Worm (Caenorhabditis elegans) whole organism, young adult: ENCODE results near the gene egl-20.

Source experiments
- B0035.1 ChIP-seq: sonication (generic microtip); optimal IDR thresholded peaks from 2 replicates; lab custom pipeline; 2016; ENCODE audit warnings: missing genetic modification characterization, mild to moderate bottlenecking, missing compliant biosample characterization, missing genotype, missing genetic modification reagents
- B0261.1 ChIP-seq: sonication (generic microtip); optimal IDR thresholded peaks from 2 replicates; lab custom pipeline; 2016; ENCODE audit warnings: mild to moderate bottlenecking, missing genetic modification characterization, moderate library complexity, missing compliant biosample characterization
- D2030.7 ChIP-seq: fragments of 200-800 bp; sonication (Bioruptor generic); IDR thresholded peaks from 2 replicates; pipeline ENCODE4 v1.3.6; 2022; ENCODE audit warnings: missing genetic modification reagents, missing genetic modification characterization, missing compliant biosample characterization
- F23B12.7 ChIP-seq: sonication (generic microtip); optimal IDR thresholded peaks from 2 replicates; lab custom pipeline; 2017; ENCODE audit warnings: missing genetic modification characterization, mild to moderate bottlenecking, missing compliant biosample characterization, antibody characterized with exemption, moderate library complexity; ENCODE audit not compliant: insufficient read depth
- F55B11.4 ChIP-seq: sonication (generic microtip); optimal IDR thresholded peaks from 2 replicates; lab custom pipeline; 2016; ENCODE audit warnings: missing compliant biosample characterization, missing genetic modification characterization, borderline replicate concordance; ENCODE audit not compliant: insufficient read depth
- T26A5.8 ChIP-seq: sonication (generic microtip); optimal IDR thresholded peaks from 2 replicates; lab custom pipeline; 2016; ENCODE audit warnings: missing genetic modification characterization, missing compliant biosample characterization
- Y67H2A.10 ChIP-seq: fragments of 200-800 bp; sonication (Bioruptor generic); conservative IDR thresholded peaks from 2 replicates; pipeline ENCODE4 v1.3.6; 2022; ENCODE audit warnings: missing genetic modification reagents, missing genetic modification characterization, missing compliant biosample characterization
- Y79H2A.3 ChIP-seq: fragments of 200-800 bp; sonication (Bioruptor generic); conservative IDR thresholded peaks from 2 replicates; pipeline ENCODE4 v1.3.6; 2022; ENCODE audit warnings: missing genetic modification reagents, missing genetic modification characterization, missing compliant biosample characterization
- ZK185.1 ChIP-seq: sonication (generic microtip); optimal IDR thresholded peaks from 2 replicates; lab custom pipeline; 2016; ENCODE audit warnings: mild to moderate bottlenecking, missing genetic modification characterization, missing compliant biosample characterization; ENCODE audit not compliant: poor library complexity, severe bottlenecking
- atf-7 ChIP-seq: sonication (generic microtip); optimal IDR thresholded peaks from 2 replicates; lab custom pipeline; 2017; ENCODE audit warnings: mild to moderate bottlenecking, missing genetic modification characterization, missing compliant biosample characterization
- attf-3 ChIP-seq: fragments of 200-800 bp; sonication (Bioruptor generic); conservative IDR thresholded peaks from 2 replicates; pipeline ENCODE4 v1.3.6; 2022; ENCODE audit warnings: missing genetic modification reagents, missing genetic modification characterization, missing compliant biosample characterization
- attf-5 ChIP-seq: fragments of 200-800 bp; sonication (Bioruptor generic); optimal IDR thresholded peaks from 2 replicates; lab custom pipeline; 2018; ENCODE audit warnings: mild to moderate bottlenecking, missing genetic modification characterization, missing compliant biosample characterization
- bed-1 ChIP-seq: fragments of 200-800 bp; sonication (Bioruptor generic); IDR thresholded peaks from 2 replicates; pipeline ENCODE4 v1.3.6; 2022; ENCODE audit warnings: missing genetic modification reagents, missing genetic modification characterization, missing compliant biosample characterization
- ccch-3 ChIP-seq: fragments of 200-800 bp; sonication (Bioruptor generic); optimal IDR thresholded peaks from 2 replicates; lab custom pipeline; 2018; ENCODE audit warnings: mild to moderate bottlenecking, missing genetic modification characterization, missing compliant biosample characterization
- cebp-1 ChIP-seq, 2 experiments: fragments of 200-800 bp in 1 of 2; sonication (Bioruptor generic) in 1 of 2; sonication (generic microtip) in 1 of 2; IDR thresholded peaks in 1 of 2; optimal IDR thresholded peaks in 1 of 2; 2 replicates each; pipeline versions ENCODE4 v1.3.6 to Lab custom; 2017 to 2022; ENCODE audit warnings: missing compliant biosample characterization in 2 of 2, missing genetic modification characterization in 2 of 2, mild to moderate bottlenecking in 1 of 2, missing genetic modification reagents in 1 of 2, moderate library complexity in 1 of 2
- ceh-100 ChIP-seq: fragments of 200-800 bp; sonication (Bioruptor generic); IDR thresholded peaks from 2 replicates; pipeline ENCODE4 v1.3.6; 2022; ENCODE audit warnings: missing genetic modification reagents, missing genetic modification characterization, missing compliant biosample characterization
- ceh-27 ChIP-seq: fragments of 200-800 bp; sonication (Bioruptor generic); optimal IDR thresholded peaks from 2 replicates; lab custom pipeline; 2018; ENCODE audit warnings: mild to moderate bottlenecking, missing genetic modification characterization, moderate library complexity, missing compliant biosample characterization
- ceh-58 ChIP-seq: fragments of 200-800 bp; sonication (Bioruptor generic); IDR thresholded peaks from 2 replicates; pipeline ENCODE4 v1.3.6; 2022; ENCODE audit warnings: missing genetic modification characterization, missing compliant biosample characterization
- ceh-91 ChIP-seq: fragments of 200-800 bp; sonication (Bioruptor generic); IDR thresholded peaks from 2 replicates; pipeline ENCODE4 v1.3.6; 2022; ENCODE audit warnings: missing genetic modification reagents, missing genetic modification characterization, missing compliant biosample characterization
- chd-7 ChIP-seq: sonication (generic microtip); optimal IDR thresholded peaks from 2 replicates; lab custom pipeline; 2016; ENCODE audit warnings: mild to moderate bottlenecking, missing genetic modification characterization, moderate library complexity, missing compliant biosample characterization
- die-1 ChIP-seq: sonication (generic microtip); optimal IDR thresholded peaks from 2 replicates; lab custom pipeline; 2016; ENCODE audit warnings: missing genotype, mild to moderate bottlenecking, missing genetic modification characterization, missing compliant biosample characterization
- dox-1 ChIP-seq: fragments of 200-800 bp; sonication (Bioruptor generic); IDR thresholded peaks from 2 replicates; pipeline ENCODE4 v1.3.6; 2022; ENCODE audit warnings: missing genetic modification reagents, missing genetic modification characterization, missing compliant biosample characterization
- efl-1 ChIP-seq: fragments of 150-350 bp; optimal IDR thresholded peaks from 2 replicates; lab custom pipeline; 2014; ENCODE audit warnings: missing biosample characterization, missing genetic modification reagents, missing genetic modification characterization
- egrh-3 ChIP-seq: fragments of 200-800 bp; sonication (Bioruptor generic); IDR thresholded peaks from 2 replicates; pipeline ENCODE4 v1.3.6; 2022; ENCODE audit warnings: missing genetic modification reagents, missing genetic modification characterization, missing compliant biosample characterization
- gei-17 ChIP-seq: fragments of 200-800 bp; sonication (Bioruptor generic); optimal IDR thresholded peaks from 2 replicates; lab custom pipeline; 2018; ENCODE audit warnings: mild to moderate bottlenecking, missing genetic modification characterization, missing compliant biosample characterization
- let-526 ChIP-seq: fragments of 200-800 bp; sonication (Bioruptor generic); IDR thresholded peaks from 2 replicates; pipeline ENCODE4 v1.3.6; 2022; ENCODE audit warnings: missing genetic modification reagents, missing genetic modification characterization, missing compliant biosample characterization
- lin-26 ChIP-seq: fragments of 200-800 bp; sonication (Bioruptor generic); IDR thresholded peaks from 2 replicates; pipeline ENCODE4 v1.3.6; 2022; ENCODE audit warnings: missing genetic modification reagents, missing genetic modification characterization, missing compliant biosample characterization
- lin-35 ChIP-seq, 3 experiments: fragments of 150-350 bp in 2 of 3; sonication (generic microtip) in 1 of 3; optimal IDR thresholded peaks; 2 replicates each; lab custom pipeline; 2014 to 2018; ENCODE audit warnings: missing biosample characterization in 3 of 3, missing genetic modification characterization in 3 of 3, missing genetic modification reagents in 3 of 3
- madf-6 ChIP-seq: fragments of 200-800 bp; sonication (Bioruptor generic); IDR thresholded peaks from 2 replicates; pipeline ENCODE4 v1.3.6; 2022; ENCODE audit warnings: missing genetic modification reagents, missing genetic modification characterization, missing compliant biosample characterization
- mcd-1 ChIP-seq: fragments of 200-800 bp; sonication (Bioruptor generic); IDR thresholded peaks from 2 replicates; pipeline ENCODE4 v1.3.6; 2022; ENCODE audit warnings: missing genetic modification reagents, missing genetic modification characterization, missing compliant biosample characterization
- mes-4 ChIP-seq: sonication (generic microtip); optimal IDR thresholded peaks from 2 replicates; lab custom pipeline; 2016; ENCODE audit warnings: missing genotype, missing genetic modification characterization, missing compliant biosample characterization
- mxl-1 ChIP-seq: sonication (generic microtip); optimal IDR thresholded peaks from 2 replicates; lab custom pipeline; 2016; ENCODE audit warnings: missing genetic modification characterization, missing compliant biosample characterization
- nhr-179 ChIP-seq: sonication (generic microtip); optimal IDR thresholded peaks from 2 replicates; lab custom pipeline; 2016; ENCODE audit warnings: mild to moderate bottlenecking, missing genetic modification characterization, missing compliant biosample characterization
- nhr-80 ChIP-seq: sonication (generic microtip); optimal IDR thresholded peaks from 2 replicates; lab custom pipeline; 2016; ENCODE audit warnings: missing genetic modification characterization, missing compliant biosample characterization
- pbrm-1 ChIP-seq: fragments of 200-800 bp; sonication (Bioruptor generic); IDR thresholded peaks from 2 replicates; pipeline ENCODE4 v1.3.6; 2022; ENCODE audit warnings: missing genetic modification reagents, missing genetic modification characterization, missing compliant biosample characterization
- repo-1 ChIP-seq: sonication (generic microtip); optimal IDR thresholded peaks from 2 replicates; lab custom pipeline; 2017; ENCODE audit warnings: mild to moderate bottlenecking, missing genetic modification characterization, missing compliant biosample characterization
- snpc-1.1 ChIP-seq: sonication (generic microtip); optimal IDR thresholded peaks from 2 replicates; lab custom pipeline; 2017; ENCODE audit warnings: missing genetic modification characterization, mild to moderate bottlenecking, missing compliant biosample characterization, antibody characterized with exemption, moderate library complexity, missing genotype, missing genetic modification reagents; ENCODE audit not compliant: insufficient read depth
- snpc-3.4 ChIP-seq: sonication (generic microtip); optimal IDR thresholded peaks from 2 replicates; lab custom pipeline; 2017; ENCODE audit warnings: missing genetic modification characterization, mild to moderate bottlenecking, missing compliant biosample characterization, antibody characterized with exemption, moderate library complexity, missing genotype, missing genetic modification reagents
- snpc-4 ChIP-seq, 5 experiments: fragments of 150-350 bp in 1 of 5; sonication (generic microtip) in 4 of 5; optimal IDR thresholded peaks; 2 replicates each; lab custom pipeline; 2014 to 2018; ENCODE audit warnings: missing genetic modification characterization in 5 of 5, missing biosample characterization in 3 of 5, antibody characterized with exemption in 2 of 5, mild to moderate bottlenecking in 2 of 5, missing compliant biosample characterization in 2 of 5, missing genotype in 2 of 5, moderate library complexity in 2 of 5, missing genetic modification reagents in 1 of 5
- sptf-2 ChIP-seq: fragments of 200-800 bp; sonication (Bioruptor generic); optimal IDR thresholded peaks from 2 replicates; lab custom pipeline; 2018; ENCODE audit warnings: mild to moderate bottlenecking, missing genetic modification characterization, missing compliant biosample characterization
- tbx-9 ChIP-seq: sonication (generic microtip); optimal IDR thresholded peaks from 2 replicates; lab custom pipeline; 2016; ENCODE audit warnings: borderline replicate concordance, missing genetic modification characterization, inconsistent platforms, missing compliant biosample characterization
- unc-130 ChIP-seq: sonication (generic microtip); optimal IDR thresholded peaks from 2 replicates; lab custom pipeline; 2016; ENCODE audit warnings: missing genetic modification reagents, missing genetic modification characterization, missing compliant biosample characterization
- xnd-1 ChIP-seq: sonication (generic microtip); optimal IDR thresholded peaks from 2 replicates; lab custom pipeline; 2016; ENCODE audit warnings: missing genotype, missing genetic modification reagents, missing genetic modification characterization, missing compliant biosample characterization
- zim-3 ChIP-seq: sonication (generic microtip); optimal IDR thresholded peaks from 2 replicates; lab custom pipeline; 2017; ENCODE audit warnings: mild to moderate bottlenecking, missing genetic modification characterization, moderate library complexity, missing compliant biosample characterization
- ztf-3 ChIP-seq: fragments of 200-800 bp; sonication (Bioruptor generic); optimal IDR thresholded peaks from 2 replicates; lab custom pipeline; 2018; ENCODE audit warnings: mild to moderate bottlenecking, missing genetic modification characterization, missing compliant biosample characterization

egl-20 gene

ce11 chrIV:9858970-9859369, 43.6 kb upstream of the egl-20 start:
- TF ChIP-seq efl-1 (GFP tag; lab: Kevin White, UChicago) (peak; percentile 52), atf-7 (no peak), xnd-1 (tag; lab: Kevin White, UChicago) (peak; percentile 15), T26A5.8 (tag; lab: Kevin White, UChicago) (no peak), madf-6 (GFP tag; lab: Robert Waterston, UW) (peak; percentile 77), lin-35 (GFP tag; optimal IDR thresholded peaks at IDR 0.05; lab: Kevin White, UChicago) (no peak)

ce11 chrIV:9857952-9858488, 42.7 kb upstream of the egl-20 start, which contains the start of gene npp-1:
Gene npp-1 (plus strand): TSS chrIV:9858488.
- TF ChIP-seq mes-4 (tag; lab: Kevin White, UChicago) = no peak
- no peak for TF ChIP-seq lin-26
- peak; percentile 9 for TF ChIP-seq ceh-27
- TF ChIP-seq attf-3 (GFP tag; lab: Robert Waterston, UW) = no peak
- no peak for TF ChIP-seq dox-1 (GFP tag; lab: Robert Waterston, UW)
- TF ChIP-seq nhr-80 (tag; lab: Kevin White, UChicago) = peak; percentile 20
- TF ChIP-seq egrh-3 (GFP tag; lab: Robert Waterston, UW) = no peak
- no peak for TF ChIP-seq mxl-1 (tag; lab: Kevin White, UChicago)
- TF ChIP-seq B0261.1 (tag; lab: Kevin White, UChicago) = no peak
- TF ChIP-seq snpc-4 (GFP tag; optimal IDR thresholded peaks at IDR 0.05; lab: Kevin White, UChicago) = no peak
- peak in 1 of 4 experiments; percentile 7 for TF ChIP-seq snpc-4 (tag; optimal IDR thresholded peaks at IDR 0.05; lab: Kevin White, UChicago)
- TF ChIP-seq nhr-179 (tag; lab: Kevin White, UChicago) = no peak
- no peak for TF ChIP-seq Y79H2A.3
- no peak for TF ChIP-seq sptf-2 (GFP tag; lab: Kevin White, UChicago)
- TF ChIP-seq ztf-3 = no peak
- TF ChIP-seq efl-1 (GFP tag; lab: Kevin White, UChicago) = no peak
- peak; percentile 83 for TF ChIP-seq ceh-100 (GFP tag; lab: Robert Waterston, UW)
- TF ChIP-seq mcd-1 (GFP tag; lab: Robert Waterston, UW) = peak; percentile 69
- TF ChIP-seq chd-7 (tag; lab: Kevin White, UChicago) = no peak
- peak; percentile 18 for TF ChIP-seq F23B12.7 (tag; lab: Kevin White, UChicago)
- no peak for TF ChIP-seq gei-17 (GFP tag; lab: Kevin White, UChicago)
- no peak for TF ChIP-seq xnd-1 (tag; lab: Kevin White, UChicago)
- no peak for TF ChIP-seq zim-3 (tag; lab: Kevin White, UChicago)
- TF ChIP-seq repo-1 (tag; lab: Kevin White, UChicago) = no peak
- no peak for TF ChIP-seq ceh-58 (GFP tag; lab: Robert Waterston, UW)
- TF ChIP-seq pbrm-1 = no peak
- peak; percentile 63 for TF ChIP-seq attf-5
- no peak for TF ChIP-seq tbx-9 (tag; lab: Kevin White, UChicago)
- peak; percentile 22; the same call in 1 of the 2 replicates for TF ChIP-seq D2030.7

ce11 chrIV:9855712-9856111, 40.4 kb upstream of the egl-20 start, which contains the start of gene K07F5.12:
Gene K07F5.12 (plus strand): TSS chrIV:9856012.
- TF ChIP-seq F55B11.4 (tag; lab: Kevin White, UChicago) (no peak), let-526 (GFP tag; lab: Robert Waterston, UW) (no peak), bed-1 (GFP tag; lab: Robert Waterston, UW) (no peak), pbrm-1 (no peak), xnd-1 (tag; lab: Kevin White, UChicago) (no peak), ZK185.1 (tag; lab: Kevin White, UChicago) (no peak), snpc-3.4 (tag; lab: Kevin White, UChicago) (no peak), cebp-1 (GFP tag; IDR thresholded peaks at IDR 0.05; lab: Robert Waterston, UW) (no peak), cebp-1 (tag; optimal IDR thresholded peaks at IDR 0.05; lab: Kevin White, UChicago) (no peak), ceh-58 (GFP tag; lab: Robert Waterston, UW) (no peak), unc-130 (GFP tag; lab: Kevin White, UChicago) (no peak), Y67H2A.10 (no peak), ceh-91 (GFP tag; lab: Robert Waterston, UW) (no peak), snpc-1.1 (tag; lab: Kevin White, UChicago) (no peak), ccch-3 (no peak), B0035.1 (tag; lab: Kevin White, UChicago) (no peak), die-1 (no peak)
